Fruit fly (Drosophila melanogaster) whole organism, pupa: Measurements from ENCODE around the gene Unr.

Experiments
- CG10348 ChIP-seq: fragments of 200-800 bp; sonication (Bioruptor generic); IDR thresholded peaks from 2 replicates; pipeline ENCODE4 v1.3.6; 2022; ENCODE audit warnings: missing biosample characterization, missing genetic modification characterization
- CG12605 ChIP-seq: fragments of 200-800 bp; sonication (Bioruptor generic); IDR thresholded peaks from 2 replicates; pipeline ENCODE4 v1.3.6; 2022; ENCODE audit warnings: missing biosample characterization, missing genetic modification characterization
- CG17806 ChIP-seq: fragments of 200-800 bp; sonication (Bioruptor generic); optimal IDR thresholded peaks from 2 replicates; lab custom pipeline; 2018; ENCODE audit warnings: missing biosample characterization, mild to moderate bottlenecking, missing genetic modification characterization, moderate library complexity
- CG8301 ChIP-seq: fragments of 200-800 bp; sonication (Bioruptor generic); optimal IDR thresholded peaks from 2 replicates; lab custom pipeline; 2018; ENCODE audit warnings: missing biosample characterization, mild to moderate bottlenecking, missing genetic modification characterization
- EcR ChIP-seq: fragments of 200-800 bp; sonication (Bioruptor generic); optimal IDR thresholded peaks from 3 replicates; lab custom pipeline; 2019; ENCODE audit warnings: missing biosample characterization, missing genetic modification characterization, mild to moderate bottlenecking, moderate library complexity, missing genetic modification reagents
- Snoo ChIP-seq: fragments of 200-800 bp; sonication (Bioruptor generic); optimal IDR thresholded peaks from 3 replicates; lab custom pipeline; 2017; ENCODE audit warnings: missing biosample characterization, mild to moderate bottlenecking, missing genetic modification characterization, inconsistent platforms

DNA sequence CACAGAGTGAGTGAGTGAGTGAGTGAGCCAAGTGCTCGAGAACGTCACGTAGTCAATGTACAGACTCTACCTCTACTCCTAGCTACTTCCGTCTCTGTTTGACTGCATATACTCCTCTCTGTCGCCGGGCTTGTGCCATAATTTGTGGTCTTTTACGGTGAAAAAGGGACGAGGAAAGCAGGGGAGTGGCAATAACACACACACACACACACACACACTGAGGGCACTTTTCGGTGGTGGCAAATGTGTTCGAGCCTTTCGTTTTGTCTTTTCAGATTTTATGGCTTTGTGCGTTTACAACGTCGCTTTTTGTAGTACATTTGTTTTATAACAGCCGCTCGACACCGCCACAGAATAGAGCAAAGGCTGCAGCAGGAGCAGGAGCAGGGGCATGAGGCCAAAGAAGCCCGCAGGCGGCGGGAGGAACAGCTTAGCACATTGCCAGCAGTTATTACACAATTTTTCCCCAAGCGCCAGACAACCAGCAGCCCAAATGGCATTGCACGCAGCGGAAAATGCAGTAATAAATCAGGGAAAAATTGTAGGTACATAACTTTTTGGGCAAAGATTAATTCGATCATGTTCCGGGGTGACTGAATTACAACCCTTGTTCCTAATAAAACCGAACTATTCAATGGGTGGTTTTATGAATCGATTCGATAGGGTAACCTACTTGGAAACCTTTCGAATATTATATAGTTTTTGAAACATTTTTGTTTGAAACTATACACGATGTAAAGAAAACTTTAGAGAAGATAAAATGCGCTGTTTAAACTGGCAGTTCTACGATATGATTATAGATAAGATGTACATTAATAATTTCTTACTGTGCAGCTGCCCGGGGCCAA lies 16.8 kb upstream of the Unr start:
- TF ChIP-seq CG17806 (peak; percentile 63), Snoo (tag; lab: Kevin White, UChicago) (peak; percentile 40), CG12605 (GFP tag; lab: Robert Waterston, UW) (no peak), CG8301 (tag; lab: Kevin White, UChicago) (peak; percentile 72), EcR (GFP tag; lab: Kevin White, UChicago) (no peak), CG10348 (GFP tag; lab: Robert Waterston, UW) (no peak)
